Worm (Caenorhabditis elegans) whole organism, L4 larva: ENCODE data around the gene K07C11.7.
A peak's percentile ranks its signal among the peaks of the same experiment; 100 is the strongest.

Experiments
- D1046.2 ChIP-seq: fragments of 200-800 bp; sonication (Bioruptor generic); IDR thresholded peaks from 2 replicates; pipeline ENCODE4 v1.3.6; 2022; ENCODE audit warnings: missing genetic modification characterization, missing compliant biosample characterization
- F26F4.8 ChIP-seq: fragments of 200-800 bp; sonication (Bioruptor generic); conservative IDR thresholded peaks from 2 replicates; pipeline ENCODE4 v1.3.6; 2022; ENCODE audit warnings: missing genetic modification characterization, missing compliant biosample characterization
- F49E8.2 ChIP-seq: sonication (generic microtip); optimal IDR thresholded peaks from 2 replicates; lab custom pipeline; 2016; ENCODE audit warnings: missing compliant biosample characterization, mild to moderate bottlenecking, missing genetic modification characterization, borderline replicate concordance
- R02D3.7 ChIP-seq: fragments of 150-350 bp; sonication (generic microtip); optimal IDR thresholded peaks from 3 replicates; lab custom pipeline; 2014; ENCODE audit warnings: missing biosample characterization, missing genetic modification characterization
- Y105C5A.15 ChIP-seq: fragments of 200-800 bp; sonication (Bioruptor generic); IDR thresholded peaks from 2 replicates; pipeline ENCODE4 v1.3.6; 2022; ENCODE audit warnings: missing genetic modification characterization, missing compliant biosample characterization
- ZK337.2 ChIP-seq: fragments of 200-800 bp; sonication (Bioruptor generic); IDR thresholded peaks from 2 replicates; pipeline ENCODE4 v1.3.6; 2022; ENCODE audit warnings: missing genetic modification reagents, missing genetic modification characterization, missing compliant biosample characterization
- arid-1 ChIP-seq: fragments of 200-800 bp; sonication (Bioruptor generic); conservative IDR thresholded peaks from 2 replicates; pipeline ENCODE4 v1.3.6; 2022; ENCODE audit warnings: missing genetic modification reagents, missing genetic modification characterization, missing compliant biosample characterization
- ceh-20 ChIP-seq: fragments of 200-800 bp; sonication (Bioruptor generic); IDR thresholded peaks from 2 replicates; pipeline ENCODE4 v1.3.6; 2022; ENCODE audit warnings: missing genetic modification reagents, missing genetic modification characterization, missing compliant biosample characterization
- ceh-44 ChIP-seq: fragments of 200-800 bp; sonication (Bioruptor generic); IDR thresholded peaks from 2 replicates; pipeline ENCODE4 v1.3.6; 2022; ENCODE audit warnings: missing genetic modification reagents, missing genetic modification characterization, missing compliant biosample characterization
- ceh-82 ChIP-seq: sonication (generic microtip); optimal IDR thresholded peaks from 2 replicates; lab custom pipeline; 2017; ENCODE audit warnings: missing biosample characterization, missing genetic modification characterization
- ces-1 ChIP-seq: fragments of 150-350 bp; sonication (generic microtip); optimal IDR thresholded peaks from 4 replicates; lab custom pipeline; 2014; ENCODE audit warnings: missing biosample characterization, missing genetic modification reagents, missing genetic modification characterization
- cey-2 ChIP-seq: sonication (generic microtip); optimal IDR thresholded peaks from 3 replicates; lab custom pipeline; 2017; ENCODE audit warnings: missing genetic modification characterization, mild to moderate bottlenecking, missing compliant biosample characterization, antibody characterized with exemption, borderline replicate concordance; ENCODE audit not compliant: insufficient read depth
- daf-16 ChIP-seq, 3 experiments: sonication (generic microtip); optimal IDR thresholded peaks; 2 replicates each; lab custom pipeline; 2016 to 2017; ENCODE audit warnings: missing genetic modification characterization in 3 of 3, missing genetic modification reagents in 3 of 3, mild to moderate bottlenecking in 2 of 3, missing compliant biosample characterization in 2 of 3, missing biosample characterization in 1 of 3, moderate library complexity in 1 of 3
- dmd-8 ChIP-seq: fragments of 200-800 bp; sonication (Bioruptor generic); IDR thresholded peaks from 2 replicates; pipeline ENCODE4 v1.3.6; 2022; ENCODE audit warnings: missing genetic modification characterization, missing compliant biosample characterization
- duxl-1 ChIP-seq: sonication (generic microtip); optimal IDR thresholded peaks from 2 replicates; lab custom pipeline; 2016; ENCODE audit warnings: mild to moderate bottlenecking, missing genetic modification characterization, moderate library complexity, missing compliant biosample characterization; ENCODE audit not compliant: poor library complexity
- dve-1 ChIP-seq: sonication (generic microtip); optimal IDR thresholded peaks from 2 replicates; lab custom pipeline; 2017; ENCODE audit warnings: antibody characterized with exemption, mild to moderate bottlenecking, missing genetic modification characterization, missing compliant biosample characterization; ENCODE audit not compliant: insufficient read depth
- fkh-10 ChIP-seq: fragments of 150-350 bp; optimal IDR thresholded peaks from 2 replicates; lab custom pipeline; 2014; ENCODE audit warnings: missing biosample characterization, missing genetic modification reagents, missing genetic modification characterization
- gei-8 ChIP-seq: fragments of 200-800 bp; sonication (Bioruptor generic); optimal IDR thresholded peaks from 2 replicates; lab custom pipeline; 2018; ENCODE audit warnings: mild to moderate bottlenecking, missing genetic modification characterization, missing compliant biosample characterization
- hmg-1.1 ChIP-seq: fragments of 200-800 bp; sonication (Bioruptor generic); IDR thresholded peaks from 2 replicates; pipeline ENCODE4 v1.3.6; 2022; ENCODE audit warnings: missing genetic modification reagents, missing genetic modification characterization, missing compliant biosample characterization
- jun-1 ChIP-seq: fragments of 150-350 bp; optimal IDR thresholded peaks from 2 replicates; lab custom pipeline; 2014; ENCODE audit warnings: missing biosample characterization, missing genetic modification reagents, missing genetic modification characterization
- lim-7 ChIP-seq: fragments of 200-800 bp; sonication (Bioruptor generic); IDR thresholded peaks from 2 replicates; pipeline ENCODE4 v1.3.6; 2022; ENCODE audit warnings: missing genetic modification characterization, missing compliant biosample characterization
- lin-1 ChIP-seq: fragments of 200-800 bp; sonication (Bioruptor generic); IDR thresholded peaks from 2 replicates; pipeline ENCODE4 v1.3.6; 2022; ENCODE audit warnings: missing genetic modification reagents, missing genetic modification characterization, missing compliant biosample characterization
- lir-3 ChIP-seq: sonication (generic microtip); optimal IDR thresholded peaks from 2 replicates; lab custom pipeline; 2016; ENCODE audit warnings: mild to moderate bottlenecking, missing genetic modification characterization, missing compliant biosample characterization
- lsy-2 ChIP-seq, 2 experiments: fragments of 150-350 bp in 1 of 2; sonication (generic microtip) in 1 of 2; optimal IDR thresholded peaks; 2 replicates each; lab custom pipeline; 2014 to 2017; ENCODE audit warnings: missing biosample characterization in 2 of 2, missing genetic modification characterization in 2 of 2
- mdt-29 ChIP-seq: fragments of 200-800 bp; sonication (Bioruptor generic); IDR thresholded peaks from 2 replicates; pipeline ENCODE4 v1.3.6; 2022; ENCODE audit warnings: missing genetic modification reagents, missing genetic modification characterization, missing compliant biosample characterization
- mep-1 ChIP-seq: fragments of 150-350 bp; sonication (generic microtip); optimal IDR thresholded peaks from 3 replicates; lab custom pipeline; 2014; ENCODE audit warnings: missing biosample characterization, missing genetic modification characterization
- mes-2 ChIP-seq: sonication (generic microtip); optimal IDR thresholded peaks from 2 replicates; lab custom pipeline; 2016; ENCODE audit warnings: missing genotype, mild to moderate bottlenecking, missing genetic modification characterization, missing compliant biosample characterization; ENCODE audit not compliant: poor library complexity, severe bottlenecking
- mxl-3 ChIP-seq: fragments of 200-800 bp; sonication (Bioruptor generic); optimal IDR thresholded peaks from 2 replicates; lab custom pipeline; 2018; ENCODE audit warnings: mild to moderate bottlenecking, missing genetic modification characterization, missing compliant biosample characterization
- nhr-11 ChIP-seq: fragments of 150-350 bp; optimal IDR thresholded peaks from 2 replicates; lab custom pipeline; 2014; ENCODE audit warnings: missing biosample characterization, missing genetic modification characterization
- nhr-41 ChIP-seq: fragments of 200-800 bp; sonication (Bioruptor generic); IDR thresholded peaks from 2 replicates; pipeline ENCODE4 v1.3.6; 2022; ENCODE audit warnings: missing genetic modification reagents, missing genetic modification characterization, missing compliant biosample characterization
- nhr-6 ChIP-seq: fragments of 150-350 bp; optimal IDR thresholded peaks from 2 replicates; lab custom pipeline; 2014; ENCODE audit warnings: missing biosample characterization, missing genetic modification characterization
- snpc-1.2 ChIP-seq: fragments of 200-800 bp; sonication (Bioruptor generic); IDR thresholded peaks from 2 replicates; pipeline ENCODE4 v1.3.6; 2022; ENCODE audit warnings: missing genetic modification reagents, missing genetic modification characterization, missing compliant biosample characterization
- unc-130 ChIP-seq: sonication (generic microtip); optimal IDR thresholded peaks from 2 replicates; lab custom pipeline; 2016; ENCODE audit warnings: missing genetic modification reagents, missing genetic modification characterization, missing compliant biosample characterization
- unc-39 ChIP-seq: sonication (generic microtip); optimal IDR thresholded peaks from 2 replicates; lab custom pipeline; 2017; ENCODE audit warnings: missing biosample characterization, missing genetic modification characterization
- vab-7 ChIP-seq: fragments of 200-800 bp; sonication (Bioruptor generic); IDR thresholded peaks from 2 replicates; pipeline ENCODE4 v1.3.6; 2022; ENCODE audit warnings: missing genetic modification reagents, missing genetic modification characterization, missing compliant biosample characterization

K07C11.7 gene

ce11 chrV:8247311-8248105 lies 33.7 kb upstream of the K07C11.7 start (continued):
- TF ChIP-seq lsy-2 (tag; optimal IDR thresholded peaks at IDR 0.05; lab: Kevin White, UChicago) (peak in 1 of 2 experiments; percentile 65), mes-2 (peak; percentile 87), Y105C5A.15 (no peak), F26F4.8 (0 out of 2 replicates have a peak, but pooled peaks have one; percentile 33), ces-1 (GFP tag; lab: Kevin White, UChicago) (no peak), ceh-20 (GFP tag; lab: Robert Waterston, UW) (peak; percentile 24; the same call in 1 of the 2 replicates), F49E8.2 (tag; lab: Kevin White, UChicago) (peak; percentile 92), jun-1 (tag; lab: Kevin White, UChicago) (peak; percentile 31), mxl-3 (peak; percentile 5), vab-7 (0 out of 2 replicates have a peak, but pooled peaks have one; percentile 22), nhr-11 (no peak), mep-1 (tag; lab: Kevin White, UChicago) (peak; percentile 84), snpc-1.2 (peak; percentile 87), R02D3.7 (tag; lab: Kevin White, UChicago) (peak; percentile 16), nhr-6 (tag; lab: Kevin White, UChicago) (peak; percentile 54), dve-1 (tag; lab: Kevin White, UChicago) (peak; percentile 80), lir-3 (tag; lab: Kevin White, UChicago) (no peak), cey-2 (no peak), ceh-82 (tag; lab: Kevin White, UChicago) (no peak), dmd-8 (GFP tag; lab: Robert Waterston, UW) (peak; percentile 56; the same call in 1 of the 2 replicates), daf-16 (GFP tag; optimal IDR thresholded peaks at IDR 0.05; lab: Kevin White, UChicago) (peak; percentile 12 to 78), daf-16 (tag; optimal IDR thresholded peaks at IDR 0.05; lab: Kevin White, UChicago) (peak; percentile 86), lin-1 (GFP tag; lab: Robert Waterston, UW) (peak; percentile 51; the same call in 1 of the 2 replicates), nhr-41 (GFP tag; lab: Robert Waterston, UW) (peak; percentile 46; the same call in 1 of the 2 replicates), unc-130 (GFP tag; lab: Kevin White, UChicago) (peak; percentile 29), lim-7 (GFP tag; lab: Robert Waterston, UW) (0 out of 2 replicates have a peak, but pooled peaks have one; percentile 43), arid-1 (GFP tag; lab: Robert Waterston, UW) (peak; percentile 36; the same call in 1 of the 2 replicates)

- TF ChIP-seq R02D3.7 (tag; lab: Kevin White, UChicago) (no peak), vab-7 (no peak), ceh-44 (no peak), gei-8 (GFP tag; lab: Kevin White, UChicago) (no peak), duxl-1 (no peak), ZK337.2 (GFP tag; lab: Robert Waterston, UW) (no peak), lsy-2 (tag; optimal IDR thresholded peaks at IDR 0.05; lab: Kevin White, UChicago) (no peak), mdt-29 (GFP tag; lab: Robert Waterston, UW) (no peak), ceh-82 (tag; lab: Kevin White, UChicago) (no peak), fkh-10 (no peak), ces-1 (GFP tag; lab: Kevin White, UChicago) (no peak), D1046.2 (GFP tag; lab: Robert Waterston, UW) (no peak), hmg-1.1 (GFP tag; lab: Robert Waterston, UW) (no peak), unc-39 (no peak)
- TF ChIP-seq, all 104 proteins: peak for 0
These were observed 31.7 kb upstream of the K07C11.7 start, which contains the start of gene C16D9.5 for ce11 chrV:8245457-8245856. Gene C16D9.5 (minus strand): TSS chrV:8245557.
